Worm (Caenorhabditis elegans) whole organism, L2 larva: Measurements from ENCODE around the gene nhr-205.

Source experiments
- F13H6.1 ChIP-seq: sonication (generic microtip); optimal IDR thresholded peaks from 2 replicates; lab custom pipeline; 2016; ENCODE audit warnings: missing genetic modification characterization, missing compliant biosample characterization
- Y55F3AM.14 ChIP-seq: fragments of 200-800 bp; sonication (Bioruptor generic); optimal IDR thresholded peaks from 2 replicates; lab custom pipeline; 2018; ENCODE audit warnings: mild to moderate bottlenecking, missing genetic modification characterization, missing compliant biosample characterization
- ZK546.5 ChIP-seq: sonication (generic microtip); optimal IDR thresholded peaks from 2 replicates; lab custom pipeline; 2017; ENCODE audit warnings: missing biosample characterization, missing genetic modification characterization
- alr-1 ChIP-seq: fragments of 150-350 bp; optimal IDR thresholded peaks from 2 replicates; lab custom pipeline; 2014; ENCODE audit warnings: missing biosample characterization, missing genetic modification characterization
- aly-2 ChIP-seq: fragments of 150-350 bp; optimal IDR thresholded peaks from 2 replicates; lab custom pipeline; 2014; ENCODE audit warnings: missing biosample characterization, missing genetic modification characterization
- blmp-1 ChIP-seq: sonication (generic microtip); optimal IDR thresholded peaks from 2 replicates; lab custom pipeline; 2017; ENCODE audit warnings: missing genetic modification characterization, mild to moderate bottlenecking, missing compliant biosample characterization, antibody characterized with exemption, moderate library complexity; ENCODE audit not compliant: insufficient read depth
- ceh-16 ChIP-seq: fragments of 150-350 bp; optimal IDR thresholded peaks from 2 replicates; lab custom pipeline; 2014; ENCODE audit warnings: missing biosample characterization, missing genetic modification characterization
- crh-2 ChIP-seq: sonication (generic microtip); optimal IDR thresholded peaks from 2 replicates; lab custom pipeline; 2017; ENCODE audit warnings: missing biosample characterization, missing genetic modification characterization
- dmd-4 ChIP-seq: sonication (generic microtip); optimal IDR thresholded peaks from 2 replicates; lab custom pipeline; 2017; ENCODE audit warnings: missing biosample characterization, missing genetic modification characterization
- egl-27 ChIP-seq: sonication (generic microtip); optimal IDR thresholded peaks from 3 replicates; lab custom pipeline; 2017; ENCODE audit warnings: missing biosample characterization, missing genetic modification reagents, missing genetic modification characterization
- elt-1 ChIP-seq: fragments of 150-350 bp; optimal IDR thresholded peaks from 2 replicates; lab custom pipeline; 2014; ENCODE audit warnings: missing biosample characterization, missing genetic modification characterization
- elt-3 ChIP-seq: sonication (generic microtip); optimal IDR thresholded peaks from 2 replicates; lab custom pipeline; 2017; ENCODE audit warnings: missing biosample characterization, missing genetic modification characterization
- fos-1 ChIP-seq: fragments of 150-350 bp; optimal IDR thresholded peaks from 2 replicates; lab custom pipeline; 2014; ENCODE audit warnings: missing biosample characterization, missing genetic modification characterization
- lin-11 ChIP-seq: fragments of 150-350 bp; sonication (generic microtip); optimal IDR thresholded peaks from 2 replicates; lab custom pipeline; 2014; ENCODE audit warnings: missing biosample characterization, missing genetic modification characterization, inconsistent platforms, mixed read lengths
- lin-39 ChIP-seq: fragments of 150-350 bp; optimal IDR thresholded peaks from 2 replicates; lab custom pipeline; 2014; ENCODE audit warnings: missing biosample characterization, missing genetic modification reagents, missing genetic modification characterization
- lsy-2 ChIP-seq, 2 experiments: fragments of 150-350 bp in 1 of 2; sonication (generic microtip) in 1 of 2; optimal IDR thresholded peaks; 2 replicates each; lab custom pipeline; 2014 to 2017; ENCODE audit warnings: missing biosample characterization in 2 of 2, missing genetic modification characterization in 2 of 2
- mab-5 ChIP-seq: fragments of 150-350 bp; optimal IDR thresholded peaks from 2 replicates; lab custom pipeline; 2014; ENCODE audit warnings: missing biosample characterization, missing genetic modification characterization
- nhr-11 ChIP-seq: fragments of 150-350 bp; optimal IDR thresholded peaks from 2 replicates; lab custom pipeline; 2014; ENCODE audit warnings: missing biosample characterization, missing genetic modification characterization
- nhr-12 ChIP-seq: fragments of 150-350 bp; optimal IDR thresholded peaks from 2 replicates; lab custom pipeline; 2014; ENCODE audit warnings: missing biosample characterization, missing genetic modification characterization
- nhr-129 ChIP-seq: fragments of 150-350 bp; optimal IDR thresholded peaks from 2 replicates; lab custom pipeline; 2014; ENCODE audit warnings: missing biosample characterization, missing genetic modification characterization
- nhr-21 ChIP-seq: fragments of 150-350 bp; optimal IDR thresholded peaks from 2 replicates; lab custom pipeline; 2014; ENCODE audit warnings: missing biosample characterization, missing genetic modification characterization
- nhr-23 ChIP-seq: fragments of 150-350 bp; optimal IDR thresholded peaks from 2 replicates; lab custom pipeline; 2014; ENCODE audit warnings: missing biosample characterization, missing genetic modification reagents, missing genetic modification characterization
- nhr-237 ChIP-seq: fragments of 150-350 bp; optimal IDR thresholded peaks from 2 replicates; lab custom pipeline; 2014; ENCODE audit warnings: missing biosample characterization, missing genetic modification characterization
- nhr-6 ChIP-seq: fragments of 150-350 bp; optimal IDR thresholded peaks from 2 replicates; lab custom pipeline; 2014; ENCODE audit warnings: missing biosample characterization, missing genetic modification characterization
- peb-1 ChIP-seq: fragments of 150-350 bp; optimal IDR thresholded peaks from 2 replicates; lab custom pipeline; 2014; ENCODE audit warnings: missing biosample characterization, missing genetic modification characterization
- sem-4 ChIP-seq: fragments of 150-350 bp; optimal IDR thresholded peaks from 2 replicates; lab custom pipeline; 2014; ENCODE audit warnings: missing biosample characterization, missing genetic modification reagents, missing genetic modification characterization
- skn-1 ChIP-seq: sonication (generic microtip); optimal IDR thresholded peaks from 2 replicates; lab custom pipeline; 2017; ENCODE audit warnings: missing biosample characterization, missing genetic modification characterization
- sma-3 ChIP-seq: sonication (generic microtip); optimal IDR thresholded peaks from 2 replicates; lab custom pipeline; 2016; ENCODE audit warnings: missing genetic modification reagents, missing genetic modification characterization, missing compliant biosample characterization
- sma-9 ChIP-seq, 2 experiments: fragments of 150-350 bp in 1 of 2; sonication (generic microtip) in 1 of 2; optimal IDR thresholded peaks; 2 replicates each; lab custom pipeline; 2014 to 2016; ENCODE audit warnings: missing genetic modification characterization in 2 of 2, mild to moderate bottlenecking in 1 of 2, missing biosample characterization in 1 of 2, missing compliant biosample characterization in 1 of 2, missing genetic modification reagents in 1 of 2, moderate library complexity in 1 of 2
- snpc-4 ChIP-seq: fragments of 150-350 bp; optimal IDR thresholded peaks from 2 replicates; lab custom pipeline; 2014; ENCODE audit warnings: missing biosample characterization, missing genetic modification characterization
- unc-39 ChIP-seq: fragments of 150-350 bp; optimal IDR thresholded peaks from 2 replicates; lab custom pipeline; 2014; ENCODE audit warnings: missing biosample characterization, missing genetic modification characterization
- unc-55 ChIP-seq: fragments of 150-350 bp; sonication (generic microtip); optimal IDR thresholded peaks from 3 replicates; lab custom pipeline; 2014; ENCODE audit warnings: missing biosample characterization, missing genetic modification reagents, missing genetic modification characterization
- unc-62 ChIP-seq: fragments of 150-350 bp; optimal IDR thresholded peaks from 2 replicates; lab custom pipeline; 2014; ENCODE audit warnings: missing biosample characterization, missing genetic modification reagents, missing genetic modification characterization
- zag-1 ChIP-seq: fragments of 150-350 bp; optimal IDR thresholded peaks from 2 replicates; lab custom pipeline; 2014; ENCODE audit warnings: missing biosample characterization, missing genetic modification characterization
- ztf-11 ChIP-seq: sonication (generic microtip); optimal IDR thresholded peaks from 2 replicates; lab custom pipeline; 2017; ENCODE audit warnings: missing biosample characterization, missing genetic modification characterization
- ztf-4 ChIP-seq: fragments of 150-350 bp; optimal IDR thresholded peaks from 2 replicates; lab custom pipeline; 2014; ENCODE audit warnings: missing biosample characterization, missing genetic modification characterization

Gene nhr-205

ce11 chrV:10086141-10086540, 4.6 kb upstream of the nhr-205 start:
- TF ChIP-seq lsy-2 (tag; optimal IDR thresholded peaks at IDR 0.05; lab: Kevin White, UChicago) (peak in 1 of 2 experiments; percentile 13), nhr-237 (tag; lab: Kevin White, UChicago) (no peak), blmp-1 (no peak), nhr-11 (tag; lab: Kevin White, UChicago) (no peak), sma-9 (GFP tag; optimal IDR thresholded peaks at IDR 0.05; lab: Kevin White, UChicago) (peak; percentile 32), sma-9 (tag; optimal IDR thresholded peaks at IDR 0.05; lab: Kevin White, UChicago) (no peak), elt-1 (tag; lab: Kevin White, UChicago) (no peak), F13H6.1 (tag; lab: Kevin White, UChicago) (peak; percentile 37)
- TF ChIP-seq, all 48 proteins: peak for 3

DNA sequence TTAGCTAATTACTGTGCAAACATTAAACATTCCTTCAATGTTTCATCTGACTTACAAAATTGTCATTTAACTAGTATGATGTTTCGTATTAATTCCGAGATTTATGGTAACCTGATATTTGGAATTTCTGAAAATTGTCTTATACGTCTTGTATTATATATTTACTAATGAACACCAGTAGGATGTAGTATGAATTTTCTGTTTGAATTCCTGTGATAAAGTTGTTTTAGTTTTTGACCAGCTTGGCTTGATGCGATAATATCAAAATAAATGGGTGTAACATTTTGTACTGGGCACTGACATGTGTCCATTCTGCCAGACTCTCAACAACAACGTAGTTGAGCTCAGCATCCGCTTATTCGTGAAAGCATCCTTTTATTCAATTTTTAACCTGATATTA, 3.3 kb upstream of the nhr-205 start, which contains the start of gene R04B5.6:
Gene R04B5.6 (plus strand): TSS at position 301 of the 400 bp plus-strand sequence.
- no peak for TF ChIP-seq nhr-6 (tag; lab: Kevin White, UChicago)
- TF ChIP-seq unc-62 (GFP tag; lab: Kevin White, UChicago): no peak
- no peak for TF ChIP-seq ztf-11 (tag; lab: Kevin White, UChicago)
- TF ChIP-seq blmp-1: no peak
- TF ChIP-seq unc-39 (tag; lab: Kevin White, UChicago): no peak
- TF ChIP-seq, all 48 proteins: peak for 0

DNA sequence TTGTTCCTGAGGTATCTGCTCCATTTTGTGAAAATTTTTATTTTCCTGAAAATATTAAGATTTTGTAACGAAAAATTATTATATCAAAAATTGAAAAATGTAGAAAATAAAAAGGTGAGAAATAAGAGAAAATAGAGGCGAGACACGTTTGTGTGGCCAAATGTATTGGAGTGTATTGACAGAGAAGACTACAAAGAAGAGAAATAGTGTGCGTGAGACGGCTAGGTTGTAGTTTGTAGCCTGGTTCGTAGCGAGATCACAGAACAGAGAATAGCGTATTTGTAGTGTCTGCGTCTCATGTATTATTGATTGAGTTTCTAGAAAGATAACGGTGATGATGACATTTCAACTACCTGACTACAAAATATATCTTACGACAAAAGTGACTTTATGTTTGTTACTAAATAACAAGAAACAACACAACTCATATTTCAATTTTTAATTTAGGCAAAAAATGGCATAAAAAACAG, 2.5 kb upstream of the nhr-205 start, which contains the start of gene nhr-12:
Gene nhr-12 (minus strand): TSS at position 51 of the 470 bp plus-strand sequence.
- peak; percentile 29 for TF ChIP-seq sma-9 (GFP tag; optimal IDR thresholded peaks at IDR 0.05; lab: Kevin White, UChicago)
- no peak for TF ChIP-seq sma-9 (tag; optimal IDR thresholded peaks at IDR 0.05; lab: Kevin White, UChicago)
- no peak for TF ChIP-seq egl-27 (tag; lab: Kevin White, UChicago)
- TF ChIP-seq unc-55 (GFP tag; lab: Kevin White, UChicago): peak; percentile 24
- peak; percentile 45 for TF ChIP-seq crh-2 (tag; lab: Kevin White, UChicago)
- TF ChIP-seq skn-1 (tag; lab: Kevin White, UChicago): peak; percentile 2

DNA sequence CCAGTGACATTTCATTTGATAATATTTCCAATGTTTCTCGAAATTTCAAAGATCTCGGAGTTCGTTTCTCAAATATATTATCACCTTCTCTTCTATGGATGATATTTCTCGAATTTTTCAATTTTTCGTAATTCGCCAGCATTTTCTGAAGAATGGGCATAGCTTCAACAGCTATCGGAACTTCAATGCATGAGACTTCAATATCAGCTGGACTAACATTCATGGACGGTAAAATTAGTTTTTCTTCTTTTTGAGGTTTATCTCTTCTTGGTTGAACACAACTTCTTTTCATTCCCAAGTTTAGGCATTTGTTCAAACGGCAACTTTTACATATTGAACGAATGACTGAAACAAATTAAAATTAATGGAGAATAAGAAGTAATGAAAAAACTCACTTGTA, 671 bp downstream of the nhr-205 start:
- TF ChIP-seq aly-2 (tag; lab: Kevin White, UChicago): no peak
- no peak for TF ChIP-seq nhr-21 (tag; lab: Kevin White, UChicago)
- no peak for TF ChIP-seq ZK546.5
- TF ChIP-seq crh-2 (tag; lab: Kevin White, UChicago): no peak
- no peak for TF ChIP-seq unc-55 (GFP tag; lab: Kevin White, UChicago)

DNA sequence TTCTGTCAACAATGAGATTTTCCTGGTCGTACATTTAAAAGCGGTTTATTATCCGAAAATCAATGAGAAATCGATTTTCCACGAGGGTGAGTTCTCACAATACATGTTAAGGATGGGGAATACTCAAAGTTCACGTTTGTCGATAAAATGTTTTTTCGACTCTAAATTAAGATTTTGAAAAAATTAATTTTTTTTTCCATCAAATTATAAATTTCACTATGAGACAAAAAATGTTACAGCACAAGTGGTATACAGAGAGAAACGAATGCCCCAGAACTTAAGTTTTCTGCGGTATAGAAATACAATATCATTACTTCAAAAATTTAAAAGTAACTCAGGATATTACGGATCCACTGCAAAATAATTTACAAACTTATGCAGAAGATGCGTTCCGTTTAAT, 3.3 kb downstream of the nhr-205 start, which contains the start of gene R04B5.1:
Gene R04B5.1 (minus strand): TSS at position 101 of the 400 bp plus-strand sequence.
- TF ChIP-seq zag-1 (tag; lab: Kevin White, UChicago) (no peak), F13H6.1 (tag; lab: Kevin White, UChicago) (no peak), sem-4 (tag; lab: Kevin White, UChicago) (no peak), ceh-16 (tag; lab: Kevin White, UChicago) (no peak), egl-27 (tag; lab: Kevin White, UChicago) (no peak), nhr-6 (tag; lab: Kevin White, UChicago) (no peak), nhr-237 (tag; lab: Kevin White, UChicago) (no peak), lin-11 (tag; lab: Kevin White, UChicago) (no peak), fos-1 (tag; lab: Kevin White, UChicago) (no peak), nhr-23 (tag; lab: Kevin White, UChicago) (no peak), elt-1 (tag; lab: Kevin White, UChicago) (no peak), snpc-4 (tag; lab: Kevin White, UChicago) (no peak), nhr-129 (tag; lab: Kevin White, UChicago) (no peak), peb-1 (tag; lab: Kevin White, UChicago) (no peak), ZK546.5 (no peak), nhr-12 (no peak), sma-3 (no peak), ztf-4 (tag; lab: Kevin White, UChicago) (no peak), sma-9 (GFP tag; optimal IDR thresholded peaks at IDR 0.05; lab: Kevin White, UChicago) (no peak), sma-9 (tag; optimal IDR thresholded peaks at IDR 0.05; lab: Kevin White, UChicago) (no peak)

DNA sequence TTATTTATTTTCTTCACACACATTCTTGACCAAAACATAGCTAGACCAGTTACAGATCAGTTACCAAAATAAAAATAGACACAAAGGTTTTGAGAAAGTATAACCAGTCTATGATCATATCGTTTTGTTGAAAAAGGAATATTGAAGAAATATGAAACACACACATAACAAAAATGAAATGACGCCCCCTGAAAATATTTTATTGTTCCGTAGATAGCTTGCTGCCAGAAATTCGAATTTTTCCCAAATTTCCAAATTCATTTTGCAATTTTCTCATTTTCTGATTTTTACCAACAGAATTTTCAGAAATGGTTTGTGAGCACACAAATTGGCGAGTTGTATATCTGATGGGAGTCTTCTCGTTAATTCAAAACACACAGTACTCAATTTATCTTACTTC, 6.1 kb downstream of the nhr-205 start, which contains the start of gene F57A8.7:
Gene F57A8.7 (plus strand): TSS at position 301 of the 400 bp plus-strand sequence.
- TF ChIP-seq dmd-4: no peak
- no peak for TF ChIP-seq mab-5 (tag; lab: Kevin White, UChicago)
- TF ChIP-seq Y55F3AM.14 (GFP tag; lab: Kevin White, UChicago): no peak
- TF ChIP-seq aly-2 (tag; lab: Kevin White, UChicago): no peak
- no peak for TF ChIP-seq crh-2 (tag; lab: Kevin White, UChicago)
- TF ChIP-seq sma-3: no peak
- TF ChIP-seq lin-11 (tag; lab: Kevin White, UChicago): no peak
- no peak for TF ChIP-seq elt-1 (tag; lab: Kevin White, UChicago)
- TF ChIP-seq sma-9 (GFP tag; optimal IDR thresholded peaks at IDR 0.05; lab: Kevin White, UChicago): no peak
- no peak for TF ChIP-seq sma-9 (tag; optimal IDR thresholded peaks at IDR 0.05; lab: Kevin White, UChicago)
- no peak for TF ChIP-seq fos-1 (tag; lab: Kevin White, UChicago)
- no peak for TF ChIP-seq nhr-237 (tag; lab: Kevin White, UChicago)
- TF ChIP-seq F13H6.1 (tag; lab: Kevin White, UChicago): no peak
- TF ChIP-seq sem-4 (tag; lab: Kevin White, UChicago): no peak
- TF ChIP-seq alr-1 (tag; lab: Kevin White, UChicago): no peak
- no peak for TF ChIP-seq snpc-4 (tag; lab: Kevin White, UChicago)
- TF ChIP-seq lin-39 (tag; lab: Kevin White, UChicago): no peak
- TF ChIP-seq elt-3 (tag; lab: Kevin White, UChicago): no peak
- no peak for TF ChIP-seq nhr-23 (tag; lab: Kevin White, UChicago)
- TF ChIP-seq unc-55 (GFP tag; lab: Kevin White, UChicago): no peak
- TF ChIP-seq, all 48 proteins: peak for 0
